Worm (Caenorhabditis elegans): ENCODE results near the gene unc-2.

ce11 chrX:2776955-2777354 lies 13.6 kb upstream of the unc-2 start:
- no peak for TF ChIP-seq mep-1 (tag; optimal IDR thresholded peaks at IDR 0.05)
- no peak for TF ChIP-seq nhr-76 (tag; optimal IDR thresholded peaks at IDR 0.05)
- no peak for TF ChIP-seq nhr-28 (tag; optimal IDR thresholded peaks at IDR 0.05)
- TF ChIP-seq snpc-4 (tag; optimal IDR thresholded peaks at IDR 0.05), result no peak
- TF ChIP-seq ztf-11 (tag; optimal IDR thresholded peaks at IDR 0.05), result no peak
- no peak for TF ChIP-seq unc-62 (GFP tag; optimal IDR thresholded peaks at IDR 0.05)
- TF ChIP-seq hlh-1 (tag; optimal IDR thresholded peaks at IDR 0.05), result no peak
